Fruit fly (Drosophila melanogaster) whole organism, embryonic: Measurements from ENCODE around the gene Qsox2.
A peak's percentile ranks its signal among the peaks of the same experiment; 100 is the strongest.

Experiments
- Abd-B ChIP-seq: fragments of 200-800 bp; sonication (Bioruptor generic); optimal IDR thresholded peaks from 2 replicates; lab custom pipeline; 2018; ENCODE audit warnings: missing biosample characterization, mild to moderate bottlenecking, missing genetic modification characterization, moderate library complexity
- Bdp1 ChIP-seq: fragments of 200-800 bp; sonication (Bioruptor generic); optimal IDR thresholded peaks from 3 replicates; lab custom pipeline; 2016; ENCODE audit warnings: missing biosample characterization, missing genetic modification characterization
- C15 ChIP-seq: fragments of 200-800 bp; sonication (Bioruptor generic); IDR thresholded peaks from 3 replicates; pipeline ENCODE4 v1.3.6; 2022; ENCODE audit warnings: missing biosample characterization, missing genetic modification characterization
- CG10462 ChIP-seq: fragments of 200-800 bp; sonication (Bioruptor generic); optimal IDR thresholded peaks from 2 replicates; lab custom pipeline; 2016; ENCODE audit warnings: missing biosample characterization, missing genetic modification characterization
- CG11456 ChIP-seq: fragments of 200-800 bp; sonication (Bioruptor generic); IDR thresholded peaks from 3 replicates; pipeline ENCODE4 v1.3.6; 2022; ENCODE audit warnings: missing biosample characterization, missing genetic modification characterization
- CG11723 ChIP-seq: fragments of 200-800 bp; sonication (Bioruptor generic); optimal IDR thresholded peaks from 2 replicates; lab custom pipeline; 2017; ENCODE audit warnings: missing biosample characterization, mild to moderate bottlenecking, missing genetic modification characterization
- CG12104 ChIP-seq: fragments of 200-800 bp; sonication (Bioruptor generic); optimal IDR thresholded peaks from 3 replicates; lab custom pipeline; 2016; ENCODE audit warnings: missing biosample characterization, missing genetic modification characterization
- CG13624 ChIP-seq: fragments of 200-800 bp; sonication (Bioruptor generic); optimal IDR thresholded peaks from 2 replicates; lab custom pipeline; 2016; ENCODE audit warnings: missing biosample characterization, missing genetic modification characterization
- CG14667 ChIP-seq: fragments of 200-800 bp; sonication (Bioruptor generic); IDR thresholded peaks from 2 replicates; pipeline ENCODE4 v1.3.6; 2022; ENCODE audit warnings: missing biosample characterization, missing genetic modification characterization
- CG1647 ChIP-seq: fragments of 200-800 bp; sonication (Bioruptor generic); optimal IDR thresholded peaks from 3 replicates; lab custom pipeline; 2016; ENCODE audit warnings: missing biosample characterization, missing genetic modification characterization
- CG2678 ChIP-seq: fragments of 200-800 bp; sonication (Bioruptor generic); optimal IDR thresholded peaks from 3 replicates; lab custom pipeline; 2019; ENCODE audit warnings: missing biosample characterization, mild to moderate bottlenecking, missing genetic modification characterization, moderate library complexity
- CG30403 ChIP-seq: fragments of 200-800 bp; sonication (Bioruptor generic); optimal IDR thresholded peaks from 3 replicates; lab custom pipeline; 2016; ENCODE audit warnings: missing biosample characterization, missing genetic modification characterization
- CG3065 ChIP-seq: fragments of 200-800 bp; sonication (Bioruptor generic); optimal IDR thresholded peaks from 2 replicates; lab custom pipeline; 2016; ENCODE audit warnings: missing biosample characterization, missing genetic modification characterization
- CG31441 ChIP-seq: fragments of 200-800 bp; sonication (Bioruptor generic); IDR thresholded peaks from 2 replicates; pipeline ENCODE4 v1.3.6; 2022; ENCODE audit warnings: missing biosample characterization, missing genetic modification characterization
- CG3407 ChIP-seq: fragments of 200-800 bp; sonication (Bioruptor generic); optimal IDR thresholded peaks from 2 replicates; lab custom pipeline; 2018; ENCODE audit warnings: missing biosample characterization, mild to moderate bottlenecking, missing genetic modification characterization
- CG4730 ChIP-seq: fragments of 200-800 bp; sonication (Bioruptor generic); IDR thresholded peaks from 2 replicates; pipeline ENCODE4 v1.3.6; 2022; ENCODE audit warnings: missing biosample characterization, missing genetic modification characterization
- CG4854 ChIP-seq: fragments of 200-800 bp; sonication (Bioruptor generic); optimal IDR thresholded peaks from 2 replicates; lab custom pipeline; 2016; ENCODE audit warnings: missing biosample characterization, missing genetic modification characterization, inconsistent platforms
- CG6813 ChIP-seq: fragments of 200-800 bp; sonication (Bioruptor generic); optimal IDR thresholded peaks from 2 replicates; lab custom pipeline; 2017; ENCODE audit warnings: missing biosample characterization, missing genetic modification characterization, mild to moderate bottlenecking, moderate library complexity, missing genetic modification reagents
- CG7839 ChIP-seq: fragments of 200-800 bp; sonication (Bioruptor generic); optimal IDR thresholded peaks from 3 replicates; lab custom pipeline; 2018; ENCODE audit warnings: missing biosample characterization, mild to moderate bottlenecking, missing genetic modification characterization, moderate library complexity
- CG9437 ChIP-seq: fragments of 200-800 bp; sonication (Bioruptor generic); optimal IDR thresholded peaks from 2 replicates; lab custom pipeline; 2018; ENCODE audit warnings: missing biosample characterization, mild to moderate bottlenecking, missing genetic modification characterization
- CG9932 ChIP-seq: fragments of 200-800 bp; sonication (Bioruptor generic); IDR thresholded peaks from 2 replicates; pipeline ENCODE4 v1.3.6; 2022; ENCODE audit warnings: missing biosample characterization, missing genetic modification characterization
- Doc2 ChIP-seq: fragments of 200-800 bp; sonication (Bioruptor generic); IDR thresholded peaks from 2 replicates; pipeline ENCODE4 v1.3.6; 2022; ENCODE audit warnings: missing biosample characterization, missing genetic modification characterization
- Eip74EF ChIP-seq, 2 experiments: fragments of 200-800 bp in 1 of 2; fragments of >200 bp in 1 of 2; sonication (Bioruptor generic) in 1 of 2; optimal IDR thresholded peaks; 2 replicates each; lab custom pipeline; 2017 to 2019; ENCODE audit warnings: missing biosample characterization in 2 of 2, missing genetic modification characterization in 2 of 2, mild to moderate bottlenecking in 1 of 2, moderate library complexity in 1 of 2
- Ets65A ChIP-seq: fragments of 200-800 bp; sonication (Bioruptor generic); peaks from one replicate; lab custom pipeline; 2016; ENCODE audit warnings: missing biosample characterization, missing genetic modification characterization
- Mes4 ChIP-seq: fragments of 200-800 bp; sonication (Bioruptor generic); optimal IDR thresholded peaks from 2 replicates; lab custom pipeline; 2016; ENCODE audit warnings: missing biosample characterization, missing genetic modification characterization
- Mrtf ChIP-seq: fragments of 200-800 bp; sonication (Bioruptor generic); IDR thresholded peaks from 3 replicates; pipeline ENCODE4 v1.3.6; 2022; ENCODE audit warnings: missing biosample characterization, missing genetic modification characterization
- Myb ChIP-seq: fragments of 200-800 bp; sonication (Bioruptor generic); optimal IDR thresholded peaks from 2 replicates; lab custom pipeline; 2016; ENCODE audit warnings: missing biosample characterization, missing genetic modification characterization
- Oaz ChIP-seq: fragments of 200-800 bp; sonication (Bioruptor generic); IDR thresholded peaks from 2 replicates; pipeline ENCODE4 v1.3.6; 2022; ENCODE audit warnings: missing biosample characterization, missing genetic modification characterization
- Optix ChIP-seq: fragments of 200-800 bp; sonication (Bioruptor generic); IDR thresholded peaks from 3 replicates; pipeline ENCODE4 v1.3.6; 2022; ENCODE audit warnings: missing biosample characterization, missing genetic modification characterization
- PHDP ChIP-seq: fragments of 200-800 bp; sonication (Bioruptor generic); optimal IDR thresholded peaks from 3 replicates; lab custom pipeline; 2018; ENCODE audit warnings: missing biosample characterization, mild to moderate bottlenecking, missing genetic modification characterization, moderate library complexity
- Pdp1 ChIP-seq, 2 experiments: fragments of 200-800 bp; sonication (Bioruptor generic); optimal IDR thresholded peaks; 3 replicates each; lab custom pipeline; 2016; ENCODE audit warnings: missing biosample characterization in 2 of 2, missing genetic modification characterization in 2 of 2, mild to moderate bottlenecking in 1 of 2, moderate library complexity in 1 of 2
- Ptx1 ChIP-seq: fragments of 200-800 bp; sonication (Bioruptor generic); IDR thresholded peaks from 2 replicates; pipeline ENCODE4 v1.3.6; 2022; ENCODE audit warnings: missing biosample characterization, missing genetic modification characterization
- Sin3A ChIP-seq: fragments of >200 bp; optimal IDR thresholded peaks from 2 replicates; lab custom pipeline; 2018
- Sry-β ChIP-seq: fragments of 200-800 bp; sonication (Bioruptor generic); optimal IDR thresholded peaks from 2 replicates; lab custom pipeline; 2018; ENCODE audit warnings: missing biosample characterization, mild to moderate bottlenecking, missing genetic modification characterization, moderate library complexity
- Tbp ChIP-seq: fragments of >200 bp; optimal IDR thresholded peaks from 2 replicates; lab custom pipeline; 2018; ENCODE audit warnings: missing biosample characterization, missing genetic modification characterization
- Vsx1 ChIP-seq: fragments of 200-800 bp; sonication (Bioruptor generic); optimal IDR thresholded peaks from 2 replicates; lab custom pipeline; 2017; ENCODE audit warnings: missing biosample characterization, mild to moderate bottlenecking, missing genetic modification characterization, missing genetic modification reagents
- ab ChIP-seq: fragments of 200-800 bp; sonication (Bioruptor generic); optimal IDR thresholded peaks from 2 replicates; lab custom pipeline; 2016; ENCODE audit warnings: missing biosample characterization, missing genetic modification characterization
- corto ChIP-seq: fragments of 200-800 bp; sonication (Bioruptor generic); optimal IDR thresholded peaks from 2 replicates; lab custom pipeline; 2016; ENCODE audit warnings: missing biosample characterization, mild to moderate bottlenecking, missing genetic modification characterization, moderate library complexity
- cwo ChIP-seq: fragments of 200-800 bp; sonication (Bioruptor generic); optimal IDR thresholded peaks from 3 replicates; lab custom pipeline; 2017; ENCODE audit warnings: missing biosample characterization, missing genetic modification characterization, mild to moderate bottlenecking, moderate library complexity, missing genetic modification reagents
- dysf ChIP-seq: fragments of 200-800 bp; sonication (Bioruptor generic); IDR thresholded peaks from 3 replicates; pipeline ENCODE4 v1.3.6; 2022; ENCODE audit warnings: missing biosample characterization, missing genetic modification characterization
- en ChIP-seq: fragments of 200-800 bp; sonication (Bioruptor generic); optimal IDR thresholded peaks from 2 replicates; lab custom pipeline; 2016; ENCODE audit warnings: missing biosample characterization, missing genetic modification characterization
- esg ChIP-seq: fragments of 200-800 bp; sonication (Bioruptor generic); conservative IDR thresholded peaks from 2 replicates; pipeline ENCODE4 v1.3.6; 2022; ENCODE audit warnings: missing biosample characterization, missing genetic modification characterization
- ftz-f1 ChIP-seq: fragments of 200-800 bp; sonication (Bioruptor generic); optimal IDR thresholded peaks from 2 replicates; lab custom pipeline; 2016; ENCODE audit warnings: missing biosample characterization, missing genetic modification characterization
- grn ChIP-seq: fragments of 200-800 bp; sonication (Bioruptor generic); optimal IDR thresholded peaks from 3 replicates; lab custom pipeline; 2017; ENCODE audit warnings: missing biosample characterization, missing genetic modification characterization
- gro ChIP-seq: fragments of 200-800 bp; sonication (Bioruptor generic); optimal IDR thresholded peaks from 2 replicates; lab custom pipeline; 2016; ENCODE audit warnings: missing biosample characterization, missing genetic modification characterization
- jigr1 ChIP-seq: fragments of 200-800 bp; sonication (Bioruptor generic); IDR thresholded peaks from 3 replicates; pipeline ENCODE4 v1.3.6; 2022; ENCODE audit warnings: missing biosample characterization, missing genetic modification characterization
- luna ChIP-seq: fragments of 200-800 bp; sonication (Bioruptor generic); optimal IDR thresholded peaks from 2 replicates; lab custom pipeline; 2016; ENCODE audit warnings: missing biosample characterization, missing genetic modification characterization
- onecut ChIP-seq: fragments of 200-800 bp; sonication (Bioruptor generic); IDR thresholded peaks from 2 replicates; pipeline ENCODE4 v1.3.6; 2022; ENCODE audit warnings: missing biosample characterization, missing genetic modification characterization
- sens-2 ChIP-seq: fragments of 200-800 bp; sonication (Bioruptor generic); IDR thresholded peaks from 2 replicates; pipeline ENCODE4 v1.3.6; 2022; ENCODE audit warnings: missing biosample characterization, missing genetic modification characterization
- shn ChIP-seq: fragments of 200-800 bp; sonication (Bioruptor generic); optimal IDR thresholded peaks from 3 replicates; lab custom pipeline; 2016; ENCODE audit warnings: missing biosample characterization, missing genetic modification characterization
- tap ChIP-seq: fragments of 200-800 bp; optimal IDR thresholded peaks from 3 replicates; lab custom pipeline; 2019; ENCODE audit warnings: missing biosample characterization, mild to moderate bottlenecking, missing genetic modification characterization, moderate library complexity
- tup ChIP-seq: fragments of 200-800 bp; sonication (Bioruptor generic); optimal IDR thresholded peaks from 2 replicates; lab custom pipeline; 2016; ENCODE audit warnings: missing biosample characterization, mild to moderate bottlenecking, missing genetic modification characterization, moderate library complexity
- vfl ChIP-seq: fragments of 200-800 bp; sonication (Bioruptor generic); optimal IDR thresholded peaks from 2 replicates; lab custom pipeline; 2016; ENCODE audit warnings: missing biosample characterization, missing genetic modification characterization

Qsox2 gene

DNA sequence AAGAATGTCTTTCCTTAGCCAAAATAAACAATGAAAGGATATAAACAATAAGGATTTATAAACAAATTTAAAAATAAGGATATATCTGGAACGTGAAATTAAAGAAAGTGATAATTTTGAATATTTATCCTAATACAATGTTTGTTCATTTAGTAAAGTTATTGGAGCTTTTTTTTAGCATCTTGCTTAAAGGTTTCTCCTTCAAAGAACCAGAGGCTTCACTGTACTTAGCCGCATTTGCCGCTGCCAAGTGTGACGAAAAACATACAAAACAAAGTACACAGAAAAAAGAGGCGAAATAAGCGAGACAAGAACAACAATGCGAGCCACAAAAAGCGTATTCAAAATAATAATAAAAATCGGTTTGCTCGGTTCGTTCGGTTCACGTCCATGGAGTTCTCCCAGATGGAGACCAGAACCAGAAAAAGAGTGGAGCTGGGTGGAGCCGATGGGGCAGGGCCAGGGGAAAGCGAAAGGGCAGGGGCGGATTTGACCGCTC is 27.9 kb downstream of the Qsox2 start (continued):
- TF ChIP-seq Pdp1 (GFP tag; optimal IDR thresholded peaks at IDR 0.05; lab: Kevin White, UChicago) (no peak), esg (GFP tag; lab: Robert Waterston, UW) (no peak), cwo (GFP tag; lab: Kevin White, UChicago) (no peak), CG31441 (GFP tag; lab: Robert Waterston, UW) (no peak), Myb (GFP tag; lab: Kevin White, UChicago) (no peak), Mrtf (GFP tag; lab: Robert Waterston, UW) (no peak), PHDP (tag; lab: Kevin White, UChicago) (peak; percentile 14), Tbp (no peak), Sin3A (lab: Kevin White, UChicago) (no peak), jigr1 (GFP tag; lab: Robert Waterston, UW) (no peak), CG1647 (GFP tag; lab: Kevin White, UChicago) (no peak), Ets65A (peak; percentile 58), grn (no peak), onecut (no peak), CG4854 (no peak), ab (GFP tag; lab: Kevin White, UChicago) (no peak), luna (GFP tag; lab: Kevin White, UChicago) (no peak), CG7839 (tag; lab: Kevin White, UChicago) (peak; percentile 41), shn (GFP tag; lab: Kevin White, UChicago) (no peak), CG9932 (GFP tag; lab: Robert Waterston, UW) (peak; percentile 30; the same call in 1 of the 2 replicates), CG11456 (GFP tag; lab: Robert Waterston, UW) (no peak), gro (GFP tag; lab: Kevin White, UChicago) (no peak), Optix (no peak), Vsx1 (GFP tag; lab: Kevin White, UChicago) (no peak), CG6813 (GFP tag; lab: Kevin White, UChicago) (no peak), Abd-B (GFP tag; lab: Kevin White, UChicago) (no peak), ftz-f1 (GFP tag; lab: Kevin White, UChicago) (no peak), Doc2 (GFP tag; lab: Robert Waterston, UW) (no peak), tap (tag; lab: Kevin White, UChicago) (no peak), sens-2 (GFP tag; lab: Robert Waterston, UW) (no peak), Eip74EF (GFP tag; optimal IDR thresholded peaks at IDR 0.05; lab: Kevin White, UChicago) (no peak), CG3407 (no peak), vfl (GFP tag; lab: Kevin White, UChicago) (no peak), CG2678 (tag; lab: Kevin White, UChicago) (no peak), CG9437 (no peak), Sry-β (GFP tag; lab: Kevin White, UChicago) (no peak), CG3065 (GFP tag; lab: Kevin White, UChicago) (no peak), Bdp1 (GFP tag; lab: Kevin White, UChicago) (no peak), CG11723 (no peak), Mes4 (GFP tag; lab: Kevin White, UChicago) (no peak), Ptx1 (no peak), dysf (GFP tag; lab: Robert Waterston, UW) (peak; percentile 41; the same call in 1 of the 3 replicates), CG4730 (GFP tag; lab: Robert Waterston, UW) (no peak), en (GFP tag; lab: Kevin White, UChicago) (no peak), C15 (GFP tag; lab: Robert Waterston, UW) (no peak), corto (peak; percentile 27), CG12104 (GFP tag; lab: Kevin White, UChicago) (peak; percentile 2), tup (GFP tag; lab: Kevin White, UChicago) (no peak), CG10462 (GFP tag; lab: Kevin White, UChicago) (no peak), CG30403 (GFP tag; lab: Kevin White, UChicago) (peak; percentile 39), Oaz (GFP tag; lab: Robert Waterston, UW) (no peak), CG13624 (no peak), CG14667 (no peak)
